Worm (Caenorhabditis elegans) whole organism, late embryonic: ENCODE data around the gene clec-240.

ENCODE experiments used
- T23F11.4 ChIP-seq: fragments of 200-800 bp; sonication (Bioruptor generic); optimal IDR thresholded peaks from 2 replicates; lab custom pipeline; 2018; ENCODE audit warnings: mild to moderate bottlenecking, missing genetic modification characterization, missing compliant biosample characterization
- Y22D7AL.16 ChIP-seq: sonication (generic microtip); optimal IDR thresholded peaks from 2 replicates; lab custom pipeline; 2016; ENCODE audit warnings: missing genetic modification characterization, missing compliant biosample characterization
- ahr-1 ChIP-seq: sonication (generic microtip); optimal IDR thresholded peaks from 2 replicates; lab custom pipeline; 2016; ENCODE audit warnings: missing genetic modification characterization, missing compliant biosample characterization
- ama-1 ChIP-seq: fragments of 150-350 bp; optimal IDR thresholded peaks from 2 replicates; lab custom pipeline; 2014
- ceh-18 ChIP-seq: sonication (generic microtip); optimal IDR thresholded peaks from 2 replicates; lab custom pipeline; 2016; ENCODE audit warnings: missing genetic modification characterization, missing compliant biosample characterization
- ceh-19 ChIP-seq: fragments of 200-800 bp; sonication (Bioruptor generic); optimal IDR thresholded peaks from 2 replicates; lab custom pipeline; 2018; ENCODE audit warnings: mild to moderate bottlenecking, missing genetic modification characterization, missing compliant biosample characterization
- ceh-22 ChIP-seq: sonication (generic microtip); optimal IDR thresholded peaks from 2 replicates; lab custom pipeline; 2017; ENCODE audit warnings: missing biosample characterization, missing genetic modification characterization
- ceh-24 ChIP-seq: sonication (generic microtip); optimal IDR thresholded peaks from 2 replicates; lab custom pipeline; 2016; ENCODE audit warnings: mild to moderate bottlenecking, missing genetic modification characterization, missing compliant biosample characterization
- ceh-45 ChIP-seq: fragments of 200-800 bp; sonication (Bioruptor generic); IDR thresholded peaks from 2 replicates; pipeline ENCODE4 v1.3.6; 2022; ENCODE audit warnings: missing genetic modification reagents, missing genetic modification characterization, missing compliant biosample characterization
- ceh-9 ChIP-seq: sonication (generic microtip); optimal IDR thresholded peaks from 2 replicates; lab custom pipeline; 2016; ENCODE audit warnings: mild to moderate bottlenecking, missing genetic modification characterization, inconsistent platforms, missing compliant biosample characterization
- dmd-4 ChIP-seq: sonication (generic microtip); optimal IDR thresholded peaks from 2 replicates; lab custom pipeline; 2016; ENCODE audit warnings: borderline replicate concordance, missing genetic modification characterization, missing compliant biosample characterization
- dve-1 ChIP-seq: sonication (generic microtip); optimal IDR thresholded peaks from 2 replicates; lab custom pipeline; 2017; ENCODE audit warnings: antibody characterized with exemption, mild to moderate bottlenecking, missing genetic modification characterization, missing compliant biosample characterization
- fax-1 ChIP-seq: sonication (generic microtip); optimal IDR thresholded peaks from 2 replicates; lab custom pipeline; 2016; ENCODE audit warnings: missing genotype, missing genetic modification characterization, missing compliant biosample characterization
- gmeb-2 ChIP-seq: sonication (generic microtip); optimal IDR thresholded peaks from 2 replicates; lab custom pipeline; 2016; ENCODE audit warnings: missing genetic modification characterization, inconsistent platforms, missing compliant biosample characterization
- hlh-6 ChIP-seq: sonication (generic microtip); optimal IDR thresholded peaks from 2 replicates; lab custom pipeline; 2016; ENCODE audit warnings: missing genotype, missing genetic modification characterization, missing compliant biosample characterization
- hlh-8 ChIP-seq: sonication (generic microtip); optimal IDR thresholded peaks from 2 replicates; lab custom pipeline; 2016; ENCODE audit warnings: missing genotype, missing genetic modification characterization, missing compliant biosample characterization
- mec-3 ChIP-seq: sonication (generic microtip); optimal IDR thresholded peaks from 2 replicates; lab custom pipeline; 2016; ENCODE audit warnings: borderline replicate concordance, missing genetic modification characterization, missing compliant biosample characterization
- nhr-232 ChIP-seq: sonication (generic microtip); optimal IDR thresholded peaks from 2 replicates; lab custom pipeline; 2016; ENCODE audit warnings: missing genetic modification characterization, missing compliant biosample characterization
- npax-4 ChIP-seq: sonication (generic microtip); optimal IDR thresholded peaks from 2 replicates; lab custom pipeline; 2016; ENCODE audit warnings: missing genetic modification characterization, missing compliant biosample characterization
- pag-3 ChIP-seq: sonication (generic microtip); optimal IDR thresholded peaks from 2 replicates; lab custom pipeline; 2016; ENCODE audit warnings: missing compliant biosample characterization, missing genetic modification characterization, borderline replicate concordance
- pax-1 ChIP-seq: fragments of 150-350 bp; optimal IDR thresholded peaks from 2 replicates; lab custom pipeline; 2014; ENCODE audit warnings: missing biosample characterization, missing genetic modification characterization
- pha-2 ChIP-seq: sonication (generic microtip); optimal IDR thresholded peaks from 2 replicates; lab custom pipeline; 2017; ENCODE audit warnings: mild to moderate bottlenecking, missing genetic modification characterization, missing compliant biosample characterization
- pha-4 ChIP-seq: fragments of 150-350 bp; optimal IDR thresholded peaks from 2 replicates; lab custom pipeline; 2018; ENCODE audit warnings: missing biosample characterization, missing genetic modification reagents, missing genetic modification characterization
- ref-2 ChIP-seq: sonication (generic microtip); optimal IDR thresholded peaks from 2 replicates; lab custom pipeline; 2016; ENCODE audit warnings: missing genetic modification characterization, missing compliant biosample characterization
- rnt-1 ChIP-seq: sonication (generic microtip); optimal IDR thresholded peaks from 2 replicates; lab custom pipeline; 2016; ENCODE audit warnings: missing genetic modification characterization, missing compliant biosample characterization
- sox-2 ChIP-seq: fragments of 200-800 bp; sonication (Bioruptor generic); IDR thresholded peaks from 2 replicates; pipeline ENCODE4 v1.3.6; 2022; ENCODE audit warnings: missing genetic modification reagents, missing genetic modification characterization, missing compliant biosample characterization
- syd-9 ChIP-seq: sonication (generic microtip); optimal IDR thresholded peaks from 2 replicates; lab custom pipeline; 2016; ENCODE audit warnings: mild to moderate bottlenecking, missing genetic modification characterization, moderate library complexity, missing compliant biosample characterization
- unc-3 ChIP-seq, 2 experiments: fragments of 200-800 bp in 1 of 2; sonication (Bioruptor generic) in 1 of 2; sonication (generic microtip) in 1 of 2; conservative IDR thresholded peaks in 1 of 2; optimal IDR thresholded peaks in 1 of 2; 2 replicates each; pipeline versions ENCODE4 v1.3.6 to Lab custom; 2016 to 2022; ENCODE audit warnings: missing compliant biosample characterization in 2 of 2, missing genetic modification characterization in 2 of 2, missing genetic modification reagents in 1 of 2
- unc-86 ChIP-seq: sonication (generic microtip); optimal IDR thresholded peaks from 2 replicates; lab custom pipeline; 2016; ENCODE audit warnings: missing genetic modification characterization, missing compliant biosample characterization

Gene clec-240

DNA sequence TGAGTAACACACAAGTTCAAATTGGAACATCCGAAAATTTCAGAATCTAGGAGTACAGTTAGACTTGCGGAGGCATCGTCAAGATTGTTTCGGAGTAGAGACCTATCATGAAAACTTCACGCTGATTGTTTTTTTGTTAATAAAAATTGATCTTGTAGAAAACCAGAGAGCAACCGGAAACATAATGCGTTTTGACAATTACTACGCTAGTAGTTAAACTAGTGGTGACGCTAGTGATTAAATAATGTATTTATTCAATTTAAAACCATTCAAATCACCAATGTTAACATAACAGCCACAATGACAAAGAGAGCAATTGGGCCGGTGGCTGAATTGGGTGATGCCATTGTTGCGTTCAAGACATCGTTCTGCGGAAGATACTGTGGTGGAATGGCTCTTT is 9.9 kb downstream of the clec-240 start, which contains the start of gene F49H6.17:
Gene F49H6.17, plus strand, starts transcription at position 301 of the 400 bp plus-strand sequence.
- TF ChIP-seq dve-1 = no peak
- no peak for TF ChIP-seq unc-86
- no peak for TF ChIP-seq T23F11.4 (GFP tag; lab: Kevin White, UChicago)
- no peak for TF ChIP-seq ahr-1
- no peak for TF ChIP-seq ceh-22 (tag; lab: Kevin White, UChicago)
- no peak for TF ChIP-seq ceh-45 (GFP tag; lab: Robert Waterston, UW)
- TF ChIP-seq hlh-8 (tag; lab: Kevin White, UChicago) = no peak
- no peak for TF ChIP-seq ceh-19 (GFP tag; lab: Kevin White, UChicago)
- no peak for TF ChIP-seq ref-2
- no peak for TF ChIP-seq Y22D7AL.16 (tag; lab: Kevin White, UChicago)
- TF ChIP-seq unc-3 (GFP tag; conservative IDR thresholded peaks at IDR 0.05; lab: Robert Waterston, UW) = no peak
- TF ChIP-seq unc-3 (tag; optimal IDR thresholded peaks at IDR 0.05; lab: Kevin White, UChicago) = no peak
- no peak for TF ChIP-seq ceh-24 (tag; lab: Kevin White, UChicago)
- TF ChIP-seq pax-1 (tag; lab: Kevin White, UChicago) = no peak

DNA sequence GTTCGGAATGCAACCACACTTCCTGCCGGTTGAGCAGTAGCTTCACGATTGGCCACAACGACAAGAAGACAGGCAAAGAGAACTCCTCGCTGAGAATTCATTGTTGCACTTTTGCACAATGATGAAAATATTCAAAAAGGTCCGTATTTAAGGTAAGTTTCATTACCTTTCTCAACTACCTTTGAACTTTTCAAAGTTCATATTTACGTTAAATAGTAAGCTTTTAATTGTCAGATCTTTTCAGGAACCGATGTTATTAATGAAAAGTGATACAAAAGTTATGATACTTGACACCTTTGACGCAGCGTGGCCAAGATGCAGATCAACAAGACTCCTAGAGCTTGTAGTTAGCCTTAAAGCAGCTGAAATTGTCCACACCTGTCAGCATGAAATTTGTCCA is 11.5 kb downstream of the clec-240 start, which contains the start of gene F49H6.12:
Gene F49H6.12, minus strand, starts transcription at position 101 of the 400 bp plus-strand sequence.
- no peak for TF ChIP-seq pha-4 (tag; lab: Kevin White, UChicago)

DNA sequence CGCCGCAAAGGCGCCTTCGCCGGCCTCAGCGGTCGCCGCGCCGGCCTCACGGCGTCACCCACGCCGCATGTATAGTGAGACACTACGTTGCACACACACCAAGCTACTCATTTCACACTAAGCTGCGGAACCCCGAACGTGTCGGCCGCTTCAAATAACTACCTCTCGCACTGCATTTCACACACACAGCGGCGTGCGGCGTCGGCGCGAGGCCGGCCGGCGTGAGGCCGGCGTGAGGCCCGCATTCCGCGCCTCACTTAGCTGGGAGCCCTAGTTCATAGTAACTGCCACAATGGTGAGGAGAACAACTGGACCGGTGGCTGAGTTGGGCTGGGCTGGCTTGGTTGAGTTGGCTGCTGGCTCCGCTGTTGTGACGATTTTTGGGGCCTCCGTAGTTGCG is 12.3 kb downstream of the clec-240 start:
- TF ChIP-seq pag-3 = peak; percentile 66

DNA sequence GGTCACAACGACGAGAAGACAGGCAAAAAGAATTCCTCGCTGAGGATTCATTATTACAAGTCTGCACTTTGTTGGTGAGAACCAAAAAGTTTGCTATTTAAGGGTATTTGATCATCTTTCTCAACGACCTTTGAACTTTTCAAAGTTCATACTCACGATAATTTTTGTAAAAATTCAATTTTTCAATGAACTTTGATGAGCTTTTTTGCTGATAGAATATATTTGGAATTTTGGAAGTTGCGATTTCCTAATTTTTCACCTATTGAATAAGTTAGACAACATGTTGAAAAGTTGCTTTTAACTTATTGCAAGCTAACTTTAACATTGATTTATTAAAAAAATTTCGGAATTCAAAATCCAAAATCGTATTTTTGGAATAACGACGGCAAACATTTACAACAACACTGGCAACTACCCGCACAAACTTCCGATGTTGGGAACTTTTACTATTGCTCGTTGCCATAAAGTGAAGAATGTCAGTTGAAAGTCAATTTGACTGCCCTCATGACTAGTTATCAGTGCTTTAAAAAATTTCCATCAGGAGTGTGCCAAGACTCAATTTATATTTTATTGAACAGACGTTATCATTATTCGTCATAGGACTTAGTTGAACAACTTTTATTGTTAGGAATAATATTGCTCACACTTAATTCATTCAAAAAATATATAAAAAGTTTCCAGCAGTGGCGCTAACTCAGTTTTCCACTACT is 13.0 kb downstream of the clec-240 start, which contains the start of the genes F49H6.8 and F49H6.5:
Gene F49H6.8, minus strand, starts transcription at position 51 of the 710 bp plus-strand sequence.
Gene F49H6.5, plus strand, starts transcription at position 629 of the 710 bp plus-strand sequence.
- TF ChIP-seq npax-4 (tag; lab: Kevin White, UChicago) (no peak), syd-9 (tag; lab: Kevin White, UChicago) (no peak), gmeb-2 (tag; lab: Kevin White, UChicago) (no peak), ceh-9 (tag; lab: Kevin White, UChicago) (no peak)
- TF ChIP-seq, all 69 proteins: peak for 0

DNA sequence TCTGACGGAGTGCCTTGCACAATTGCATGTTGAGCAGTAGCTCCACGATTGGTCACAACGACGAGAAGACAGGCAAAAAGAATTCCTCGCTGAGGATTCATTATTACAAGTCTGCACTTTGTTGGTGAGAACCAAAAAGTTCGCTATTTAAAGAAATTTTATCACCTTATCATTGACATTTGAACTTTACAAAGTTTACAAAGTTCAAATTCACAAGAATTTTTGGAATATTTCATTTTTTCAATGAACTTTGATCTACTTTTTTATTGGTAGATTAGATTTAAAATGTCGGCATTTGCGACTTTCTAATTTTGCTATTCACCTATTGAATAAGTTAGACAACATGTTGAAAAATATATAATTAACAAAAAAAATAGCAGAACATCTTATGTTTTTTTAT is 16.5 kb downstream of the clec-240 start, which contains the start of gene F49H6.15:
Gene F49H6.15, minus strand, starts transcription at position 101 of the 400 bp plus-strand sequence.
- TF ChIP-seq nhr-232 (tag; lab: Kevin White, UChicago) (no peak), Y22D7AL.16 (tag; lab: Kevin White, UChicago) (no peak), sox-2 (no peak), fax-1 (tag; lab: Kevin White, UChicago) (no peak), dmd-4 (tag; lab: Kevin White, UChicago) (no peak), ceh-18 (tag; lab: Kevin White, UChicago) (no peak), pax-1 (tag; lab: Kevin White, UChicago) (no peak), rnt-1 (tag; lab: Kevin White, UChicago) (no peak), ceh-19 (GFP tag; lab: Kevin White, UChicago) (no peak), pha-2 (tag; lab: Kevin White, UChicago) (no peak)

DNA sequence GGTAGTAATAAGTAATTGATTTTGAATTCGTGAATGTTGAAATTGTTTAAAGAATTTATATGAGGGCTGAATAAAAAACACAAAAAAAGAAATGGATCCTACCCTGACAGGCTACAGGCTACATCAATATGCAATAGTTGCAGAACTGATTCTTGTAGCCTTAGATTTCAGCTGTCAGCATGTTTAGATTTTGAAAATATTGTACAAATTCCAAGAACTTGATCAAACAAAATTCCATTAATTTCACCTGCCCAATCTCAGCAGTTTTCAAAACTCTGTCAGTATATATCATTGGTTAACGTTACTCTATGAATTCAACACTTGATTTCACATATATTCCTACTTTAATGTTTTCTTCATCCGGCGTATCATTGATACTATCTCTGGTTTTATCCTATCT is 20.6 kb downstream of the clec-240 start:
- TF ChIP-seq dmd-4 (tag; lab: Kevin White, UChicago) (no peak), mec-3 (tag; lab: Kevin White, UChicago) (no peak), ama-1 (lab: Kevin White, UChicago) (no peak), hlh-8 (tag; lab: Kevin White, UChicago) (no peak), hlh-6 (no peak)
